Fruit fly (Drosophila melanogaster): Measurements from ENCODE around the gene sog.
A peak's percentile ranks its signal among the peaks of the same experiment; 100 is the strongest.

sog gene

DNA sequence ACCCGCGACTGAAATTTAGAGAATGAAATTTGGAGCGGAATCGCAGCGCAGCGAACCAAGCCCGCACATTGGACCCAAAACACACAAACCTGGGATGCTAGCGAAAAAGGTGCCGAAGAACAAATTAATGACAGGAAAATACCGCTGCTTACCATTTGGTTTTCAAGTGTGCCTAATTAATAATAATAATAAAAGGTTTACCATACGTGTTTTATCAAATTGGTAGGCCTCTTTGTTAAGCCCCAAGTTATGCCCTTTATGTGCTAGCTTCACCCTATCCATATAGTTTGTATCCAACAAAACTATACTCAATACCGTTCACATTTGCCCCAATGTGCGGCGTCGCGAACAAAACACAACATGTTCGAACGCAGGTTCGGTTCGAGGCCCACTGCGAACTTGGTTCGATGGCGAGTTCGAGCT is 79.0 kb downstream of the sog start, which contains the start of gene Ac13E (continued):
- TF ChIP-seq tll (GFP tag; optimal IDR thresholded peaks at IDR 0.05): peak in 1 of 2 experiments; percentile 18
- TF ChIP-seq ase (GFP tag; IDR thresholded peaks at IDR 0.05): peak; percentile 75
- peak; percentile 74 for TF ChIP-seq Nf-YB (GFP tag; optimal IDR thresholded peaks at IDR 0.05)
- TF ChIP-seq Ravus (GFP tag; IDR thresholded peaks at IDR 0.05): peak; percentile 30
- peak in 1 of 2 experiments; percentile 40 for TF ChIP-seq insv (GFP tag; optimal IDR thresholded peaks at IDR 0.05)
- TF ChIP-seq CG10366 (GFP tag; IDR thresholded peaks at IDR 0.05): peak; percentile 82
- no peak for TF ChIP-seq Dfd (GFP tag; optimal IDR thresholded peaks at IDR 0.05)
- no peak for TF ChIP-seq sc (optimal IDR thresholded peaks at IDR 0.05)
- TF ChIP-seq sc (GFP tag; optimal IDR thresholded peaks at IDR 0.05): peak; percentile 84
- TF ChIP-seq E2f1 (GFP tag; IDR thresholded peaks at IDR 0.05): peak; percentile 83
- TF ChIP-seq CG3838 (GFP tag; optimal IDR thresholded peaks at IDR 0.05): peak; percentile 43
- TF ChIP-seq CG1602 (GFP tag; optimal IDR thresholded peaks at IDR 0.05): peak; percentile 85
- peak; percentile 85 for TF ChIP-seq seq (GFP tag; IDR thresholded peaks at IDR 0.05)
- peak; percentile 81 for TF ChIP-seq CG7357 (GFP tag; IDR thresholded peaks at IDR 0.05)
- TF ChIP-seq slp2 (GFP tag; optimal IDR thresholded peaks at IDR 0.05): peak; percentile 74
- peak; percentile 89 for TF ChIP-seq CG1529 (GFP tag; optimal IDR thresholded peaks at IDR 0.05)
- peak; percentile 81 for TF ChIP-seq CG4820 (GFP tag; optimal IDR thresholded peaks at IDR 0.05)
- no peak for TF ChIP-seq D (optimal IDR thresholded peaks at IDR 0.05)
- TF ChIP-seq D (GFP tag; optimal IDR thresholded peaks at IDR 0.05): peak; percentile 89
- peak; percentile 61 for TF ChIP-seq CG10565 (GFP tag; optimal IDR thresholded peaks at IDR 0.05)
- peak; percentile 70 for TF ChIP-seq dm (GFP tag; optimal IDR thresholded peaks at IDR 0.05)
- TF ChIP-seq vfl (GFP tag; optimal IDR thresholded peaks at IDR 0.05): peak; percentile 78
- TF ChIP-seq HmgD (GFP tag; optimal IDR thresholded peaks at IDR 0.05): no peak
- TF ChIP-seq CG15011 (GFP tag; optimal IDR thresholded peaks at IDR 0.05): peak; percentile 79
- peak; percentile 89 for TF ChIP-seq CG1233 (GFP tag; optimal IDR thresholded peaks at IDR 0.05)
- peak; percentile 78 for TF ChIP-seq slou (GFP tag; optimal IDR thresholded peaks at IDR 0.05)
- TF ChIP-seq CG3065 (GFP tag; optimal IDR thresholded peaks at IDR 0.05): peak; percentile 61
- peak; percentile 26 for TF ChIP-seq CG7987 (GFP tag; optimal IDR thresholded peaks at IDR 0.05)
- peak; percentile 58 for TF ChIP-seq Bgb (GFP tag; IDR thresholded peaks at IDR 0.05; ENCODE audit: partially characterized antibody)
- peak; percentile 93 for TF ChIP-seq CG31441 (GFP tag; IDR thresholded peaks at IDR 0.05)
- TF ChIP-seq CG12769 (tag; optimal IDR thresholded peaks at IDR 0.05): peak; percentile 90
- peak; percentile 79 for TF ChIP-seq CG30431 (GFP tag; optimal IDR thresholded peaks at IDR 0.05)
- peak; percentile 71; the same call in 1 of the 3 replicates for TF ChIP-seq CG2889 (GFP tag; IDR thresholded peaks at IDR 0.05)
- TF ChIP-seq Six4 (GFP tag; optimal IDR thresholded peaks at IDR 0.05): peak; percentile 85
- peak; percentile 93 for TF ChIP-seq Xrp1 (GFP tag; IDR thresholded peaks at IDR 0.05)
- peak; percentile 85 for TF ChIP-seq nom (GFP tag; optimal IDR thresholded peaks at IDR 0.05)
- TF ChIP-seq CG1832 (GFP tag; optimal IDR thresholded peaks at IDR 0.05): no peak
- peak; percentile 83 for TF ChIP-seq Spps (tag; optimal IDR thresholded peaks at IDR 0.05)
- TF ChIP-seq BtbVII (GFP tag; optimal IDR thresholded peaks at IDR 0.05): peak; percentile 84
- peak; percentile 27 for TF ChIP-seq CG15073 (GFP tag; optimal IDR thresholded peaks at IDR 0.05)
- TF ChIP-seq Aef1 (GFP tag; IDR thresholded peaks at IDR 0.05): peak; percentile 74; the same call in 2 of the 3 replicates
- peak; percentile 75 for TF ChIP-seq tx (GFP tag; optimal IDR thresholded peaks at IDR 0.05)
- TF ChIP-seq CG6254 (GFP tag; optimal IDR thresholded peaks at IDR 0.05): peak; percentile 82
- peak; percentile 55; the same call in 1 of the 2 replicates for TF ChIP-seq MBD-R2 (GFP tag; IDR thresholded peaks at IDR 0.05)
- TF ChIP-seq CG13894 (tag; optimal IDR thresholded peaks at IDR 0.05): peak; percentile 79
- TF ChIP-seq usp (GFP tag; optimal IDR thresholded peaks at IDR 0.05): no peak
- TF ChIP-seq sob (GFP tag; IDR thresholded peaks at IDR 0.05): peak; percentile 82; the same call in 1 of the 2 replicates
- peak; percentile 91 for TF ChIP-seq CG12391 (tag; optimal IDR thresholded peaks at IDR 0.05)
- peak; percentile 87 for TF ChIP-seq zfh1 (GFP tag; IDR thresholded peaks at IDR 0.05)
- TF ChIP-seq HLHmδ (GFP tag; optimal IDR thresholded peaks at IDR 0.05): no peak
- TF ChIP-seq Asciz (GFP tag; optimal IDR thresholded peaks at IDR 0.05): peak; percentile 69
- TF ChIP-seq eve (GFP tag; optimal IDR thresholded peaks at IDR 0.05): peak; percentile 33 to 95
